Fruit fly (Drosophila melanogaster): ENCODE measurements around the gene CG33128.
A peak's percentile ranks its signal among the peaks of the same experiment; 100 is the strongest.

dm6 chr2L:1445048-1445447, 48.8 kb upstream of the CG33128 start:
- TF ChIP-seq HLH3B (GFP tag; IDR thresholded peaks at IDR 0.05): peak; percentile 41; the same call in 1 of the 2 replicates
- no peak for TF ChIP-seq CG6683 (GFP tag; optimal IDR thresholded peaks at IDR 0.05)
- no peak for TF ChIP-seq gce (GFP tag; IDR thresholded peaks at IDR 0.05)
- TF ChIP-seq tap (tag; optimal IDR thresholded peaks at IDR 0.05): peak; percentile 37
- TF ChIP-seq Xbp1 (GFP tag; optimal IDR thresholded peaks at IDR 0.05): peak; percentile 11
- no peak for TF ChIP-seq chinmo (GFP tag; IDR thresholded peaks at IDR 0.05; ENCODE audit: partially characterized antibody)
- TF ChIP-seq dan (GFP tag; IDR thresholded peaks at IDR 0.05): no peak
- no peak for TF ChIP-seq dati (GFP tag; IDR thresholded peaks at IDR 0.05)
- TF ChIP-seq CG2116 (GFP tag; optimal IDR thresholded peaks at IDR 0.05): no peak
- TF ChIP-seq repo (GFP tag; optimal IDR thresholded peaks at IDR 0.05): no peak
- TF ChIP-seq Atf6 (GFP tag; IDR thresholded peaks at IDR 0.05): no peak
- TF ChIP-seq CG34422 (GFP tag; IDR thresholded peaks at IDR 0.05): no peak; the same call in 2 of the 3 replicates
- TF ChIP-seq Meics (GFP tag; optimal IDR thresholded peaks at IDR 0.05): no peak
- TF ChIP-seq Hsf (GFP tag; optimal IDR thresholded peaks at IDR 0.05): no peak
